Fruit fly (Drosophila melanogaster) whole organism, pupa: ENCODE data around the gene CG11700.

Source experiments
- CG10348 ChIP-seq: fragments of 200-800 bp; sonication (Bioruptor generic); IDR thresholded peaks from 2 replicates; pipeline ENCODE4 v1.3.6; 2022; ENCODE audit warnings: missing biosample characterization, missing genetic modification characterization
- CG12605 ChIP-seq: fragments of 200-800 bp; sonication (Bioruptor generic); IDR thresholded peaks from 2 replicates; pipeline ENCODE4 v1.3.6; 2022; ENCODE audit warnings: missing biosample characterization, missing genetic modification characterization
- CG13204 ChIP-seq: fragments of 200-800 bp; sonication (Bioruptor generic); optimal IDR thresholded peaks from 2 replicates; lab custom pipeline; 2018; ENCODE audit warnings: missing biosample characterization, mild to moderate bottlenecking, missing genetic modification characterization, moderate library complexity
- CG14655 ChIP-seq: fragments of 200-800 bp; sonication (Bioruptor generic); optimal IDR thresholded peaks from 3 replicates; lab custom pipeline; 2017; ENCODE audit warnings: mild to moderate bottlenecking, missing biosample characterization, missing genetic modification reagents, missing genetic modification characterization
- CG15710 ChIP-seq: fragments of 200-800 bp; sonication (Bioruptor generic); optimal IDR thresholded peaks from 2 replicates; lab custom pipeline; 2018; ENCODE audit warnings: missing biosample characterization, mild to moderate bottlenecking, missing genetic modification characterization, moderate library complexity
- CG17806 ChIP-seq: fragments of 200-800 bp; sonication (Bioruptor generic); optimal IDR thresholded peaks from 2 replicates; lab custom pipeline; 2018; ENCODE audit warnings: missing biosample characterization, mild to moderate bottlenecking, missing genetic modification characterization, moderate library complexity
- CG32121 ChIP-seq: fragments of 200-800 bp; sonication (Bioruptor generic); IDR thresholded peaks from 2 replicates; pipeline ENCODE4 v1.3.6; 2022; ENCODE audit warnings: missing biosample characterization, missing genetic modification characterization
- CG34367 ChIP-seq: fragments of 200-800 bp; sonication (Bioruptor generic); optimal IDR thresholded peaks from 2 replicates; lab custom pipeline; 2018; ENCODE audit warnings: missing biosample characterization, mild to moderate bottlenecking, missing genetic modification characterization
- CG4496 ChIP-seq: fragments of 200-800 bp; sonication (Bioruptor generic); IDR thresholded peaks from 3 replicates; pipeline ENCODE4 v1.3.6; 2022; ENCODE audit warnings: missing biosample characterization, missing genetic modification characterization
- CG8159 ChIP-seq: fragments of 200-800 bp; sonication (Bioruptor generic); optimal IDR thresholded peaks from 3 replicates; lab custom pipeline; 2018; ENCODE audit warnings: missing biosample characterization, mild to moderate bottlenecking, missing genetic modification characterization, moderate library complexity
- CG8301 ChIP-seq: fragments of 200-800 bp; sonication (Bioruptor generic); optimal IDR thresholded peaks from 2 replicates; lab custom pipeline; 2018; ENCODE audit warnings: missing biosample characterization, mild to moderate bottlenecking, missing genetic modification characterization
- CG9948 ChIP-seq: fragments of 200-800 bp; sonication (Bioruptor generic); optimal IDR thresholded peaks from 2 replicates; lab custom pipeline; 2018; ENCODE audit warnings: missing biosample characterization, mild to moderate bottlenecking, missing genetic modification characterization, moderate library complexity
- D1 ChIP-seq: fragments of 200-800 bp; sonication (Bioruptor generic); optimal IDR thresholded peaks from 2 replicates; lab custom pipeline; 2018; ENCODE audit warnings: missing biosample characterization, mild to moderate bottlenecking, missing genetic modification characterization, moderate library complexity
- EcR ChIP-seq: fragments of 200-800 bp; sonication (Bioruptor generic); optimal IDR thresholded peaks from 3 replicates; lab custom pipeline; 2019; ENCODE audit warnings: missing biosample characterization, missing genetic modification characterization, mild to moderate bottlenecking, moderate library complexity, missing genetic modification reagents
- Ets98B ChIP-seq: fragments of 200-800 bp; sonication (Bioruptor generic); IDR thresholded peaks from 2 replicates; pipeline ENCODE4 v1.3.6; 2022; ENCODE audit warnings: missing biosample characterization, missing genetic modification characterization
- Pif1A ChIP-seq: fragments of 200-800 bp; sonication (Bioruptor generic); optimal IDR thresholded peaks from 3 replicates; lab custom pipeline; 2016; ENCODE audit warnings: missing biosample characterization, missing genetic modification characterization
- Pif1B ChIP-seq: fragments of 200-800 bp; sonication (Bioruptor generic); optimal IDR thresholded peaks from 3 replicates; lab custom pipeline; 2016; ENCODE audit warnings: missing biosample characterization, missing genetic modification characterization
- Snoo ChIP-seq: fragments of 200-800 bp; sonication (Bioruptor generic); optimal IDR thresholded peaks from 3 replicates; lab custom pipeline; 2017; ENCODE audit warnings: missing biosample characterization, mild to moderate bottlenecking, missing genetic modification characterization, inconsistent platforms
- fd96Ca ChIP-seq: fragments of 200-800 bp; sonication (Bioruptor generic); IDR thresholded peaks from 3 replicates; pipeline ENCODE4 v1.3.6; 2022; ENCODE audit warnings: missing biosample characterization, missing genetic modification characterization
- gl ChIP-seq: fragments of 200-800 bp; sonication (Bioruptor generic); optimal IDR thresholded peaks from 2 replicates; lab custom pipeline; 2018; ENCODE audit warnings: missing biosample characterization, mild to moderate bottlenecking, missing genetic modification characterization
- rn ChIP-seq: fragments of 200-800 bp; sonication (Bioruptor generic); IDR thresholded peaks from 2 replicates; pipeline ENCODE4 v1.3.6; 2022; ENCODE audit warnings: missing biosample characterization, missing genetic modification characterization

The CG11700 gene

dm6 chrX:6283470-6283869, at the start of gene CG11700:
TSS of gene CG11700 (minus strand) at chrX:6283575.
- no peak for TF ChIP-seq CG8301 (tag; lab: Kevin White, UChicago)
- peak; percentile 33; the same call in 1 of the 2 replicates for TF ChIP-seq Ets98B
- TF ChIP-seq CG4496 (GFP tag; lab: Robert Waterston, UW), result 0 out of 3 replicates have a peak, but pooled peaks have one; percentile 31
- TF ChIP-seq CG12605 (GFP tag; lab: Robert Waterston, UW), result 0 out of 2 replicates have a peak, but pooled peaks have one; percentile 19
- peak; percentile 64 for TF ChIP-seq EcR (GFP tag; lab: Kevin White, UChicago)
- TF ChIP-seq CG15710, result no peak
- TF ChIP-seq, all 21 proteins: peak for 4

dm6 chrX:6330369-6330949, 47.1 kb upstream of the CG11700 start, which contains the start of gene CG42240:
TSS of gene CG42240 (plus strand) at chrX:6330842.
- TF ChIP-seq CG32121 (GFP tag; lab: Robert Waterston, UW), result peak; percentile 89
- 0 out of 2 replicates have a peak, but pooled peaks have one; percentile 28 for TF ChIP-seq rn
- peak; percentile 93 for TF ChIP-seq CG15710
- peak; percentile 80 for TF ChIP-seq CG12605 (GFP tag; lab: Robert Waterston, UW)
- peak; percentile 80 for TF ChIP-seq CG13204 (GFP tag; lab: Kevin White, UChicago)
- peak; percentile 47; the same call in 1 of the 2 replicates for TF ChIP-seq CG10348 (GFP tag; lab: Robert Waterston, UW)
- TF ChIP-seq D1 (tag; lab: Kevin White, UChicago), result peak; percentile 91
- TF ChIP-seq CG17806, result peak; percentile 88
- peak; percentile 74 for TF ChIP-seq Ets98B
- peak; percentile 95 for TF ChIP-seq CG8301 (tag; lab: Kevin White, UChicago)
- peak; percentile 83 for TF ChIP-seq EcR (GFP tag; lab: Kevin White, UChicago)
- peak; percentile 92 for TF ChIP-seq Snoo (tag; lab: Kevin White, UChicago)
- peak; percentile 98 for TF ChIP-seq CG14655 (GFP tag; lab: Kevin White, UChicago)
- peak; percentile 93 for TF ChIP-seq CG9948 (tag; lab: Kevin White, UChicago)
- peak; percentile 77 for TF ChIP-seq CG4496 (GFP tag; lab: Robert Waterston, UW)
- TF ChIP-seq CG8159, result peak; percentile 95
- peak; percentile 58 for TF ChIP-seq fd96Ca (GFP tag; lab: Robert Waterston, UW)
- peak; percentile 89 for TF ChIP-seq CG34367
- TF ChIP-seq Pif1B (GFP tag; lab: Kevin White, UChicago), result peak; percentile 92
- TF ChIP-seq Pif1A (GFP tag; lab: Kevin White, UChicago), result peak; percentile 92
- peak; percentile 77 for TF ChIP-seq gl (tag; lab: Kevin White, UChicago)
- TF ChIP-seq, all 21 proteins: peak for 21

dm6 chrX:6316858-6317474, 33.6 kb upstream of the CG11700 start:
- TF ChIP-seq CG17806 (no peak), CG8301 (tag; lab: Kevin White, UChicago) (peak; percentile 35), rn (no peak), CG8159 (peak; percentile 62), CG13204 (GFP tag; lab: Kevin White, UChicago) (no peak), CG4496 (GFP tag; lab: Robert Waterston, UW) (peak; percentile 66), CG10348 (GFP tag; lab: Robert Waterston, UW) (no peak), Snoo (tag; lab: Kevin White, UChicago) (no peak), Pif1B (GFP tag; lab: Kevin White, UChicago) (peak; percentile 9), CG9948 (tag; lab: Kevin White, UChicago) (peak; percentile 36), gl (tag; lab: Kevin White, UChicago) (peak; percentile 9), CG12605 (GFP tag; lab: Robert Waterston, UW) (peak; percentile 57), CG34367 (peak; percentile 41), EcR (GFP tag; lab: Kevin White, UChicago) (no peak), CG14655 (GFP tag; lab: Kevin White, UChicago) (peak; percentile 37), CG32121 (GFP tag; lab: Robert Waterston, UW) (peak; percentile 35; the same call in 1 of the 2 replicates), CG15710 (peak; percentile 57), fd96Ca (GFP tag; lab: Robert Waterston, UW) (peak; percentile 56; the same call in 1 of the 3 replicates), D1 (tag; lab: Kevin White, UChicago) (no peak), Ets98B (peak; percentile 62), Pif1A (GFP tag; lab: Kevin White, UChicago) (peak; percentile 12)

dm6 chrX:6315583-6315982, 32.2 kb upstream of the CG11700 start:
- TF ChIP-seq D1 (tag; lab: Kevin White, UChicago), result no peak
- no peak for TF ChIP-seq CG34367
- no peak for TF ChIP-seq Pif1A (GFP tag; lab: Kevin White, UChicago)
- no peak for TF ChIP-seq CG8159
- TF ChIP-seq CG14655 (GFP tag; lab: Kevin White, UChicago), result no peak
- no peak for TF ChIP-seq CG32121 (GFP tag; lab: Robert Waterston, UW)
- TF ChIP-seq Snoo (tag; lab: Kevin White, UChicago), result no peak
- no peak for TF ChIP-seq CG9948 (tag; lab: Kevin White, UChicago)
- TF ChIP-seq CG4496 (GFP tag; lab: Robert Waterston, UW), result no peak
- TF ChIP-seq CG17806, result no peak
- no peak for TF ChIP-seq gl (tag; lab: Kevin White, UChicago)
- no peak for TF ChIP-seq rn
- TF ChIP-seq CG13204 (GFP tag; lab: Kevin White, UChicago), result no peak
- no peak for TF ChIP-seq fd96Ca (GFP tag; lab: Robert Waterston, UW)
- TF ChIP-seq Pif1B (GFP tag; lab: Kevin White, UChicago), result no peak
- no peak for TF ChIP-seq EcR (GFP tag; lab: Kevin White, UChicago)
- no peak for TF ChIP-seq CG8301 (tag; lab: Kevin White, UChicago)

- TF ChIP-seq CG8301 (tag; lab: Kevin White, UChicago), result no peak
- peak; percentile 24; the same call in 1 of the 3 replicates for TF ChIP-seq CG4496 (GFP tag; lab: Robert Waterston, UW)
- TF ChIP-seq CG17806, result no peak
- TF ChIP-seq fd96Ca (GFP tag; lab: Robert Waterston, UW), result no peak
- TF ChIP-seq CG8159, result no peak
- TF ChIP-seq Pif1B (GFP tag; lab: Kevin White, UChicago), result no peak
Measured at dm6 chrX:6311516-6311915, 28.1 kb upstream of the CG11700 start.
